Worm (Caenorhabditis elegans) whole organism, midembryonic: Measurements from ENCODE around the gene sknr-1.
"Not testable (repeated sequence)": the region's sequence is repeated elsewhere in the genome, so short reads cannot be mapped to it uniquely, and the experiment has no call there.

ENCODE experiments used
- T22C8.4 ChIP-seq: fragments of 200-800 bp; sonication (Bioruptor generic); IDR thresholded peaks from 2 replicates; pipeline ENCODE4 v1.3.6; 2022; ENCODE audit warnings: missing genetic modification characterization, missing compliant biosample characterization
- cog-1 ChIP-seq: sonication (generic microtip); optimal IDR thresholded peaks from 2 replicates; lab custom pipeline; 2016; ENCODE audit warnings: missing genetic modification characterization, missing compliant biosample characterization
- flt-1 ChIP-seq: fragments of 200-800 bp; sonication (Bioruptor generic); IDR thresholded peaks from 2 replicates; pipeline ENCODE4 v1.3.6; 2022; ENCODE audit warnings: missing genetic modification characterization, missing compliant biosample characterization
- klf-2 ChIP-seq: fragments of 200-800 bp; sonication (Bioruptor generic); conservative IDR thresholded peaks from 2 replicates; pipeline ENCODE4 v1.3.6; 2022; ENCODE audit warnings: missing genetic modification reagents, missing genetic modification characterization, missing compliant biosample characterization
- med-1 ChIP-seq: sonication (generic microtip); optimal IDR thresholded peaks from 2 replicates; lab custom pipeline; 2017; ENCODE audit warnings: missing genetic modification characterization, mild to moderate bottlenecking, missing compliant biosample characterization, antibody characterized with exemption, missing genetic modification reagents; ENCODE audit not compliant: insufficient read depth
- ref-1 ChIP-seq: fragments of 200-800 bp; sonication (Bioruptor generic); conservative IDR thresholded peaks from 2 replicates; pipeline ENCODE4 v1.3.6; 2022; ENCODE audit warnings: missing genetic modification reagents, missing genetic modification characterization, missing compliant biosample characterization
- tab-1 ChIP-seq: fragments of 200-800 bp; sonication (Bioruptor generic); IDR thresholded peaks from 2 replicates; pipeline ENCODE4 v1.3.6; 2022; ENCODE audit warnings: missing genetic modification characterization, missing compliant biosample characterization
- ztf-23 ChIP-seq: fragments of 200-800 bp; sonication (Bioruptor generic); IDR thresholded peaks from 2 replicates; pipeline ENCODE4 v1.3.6; 2022; ENCODE audit warnings: missing genetic modification reagents, missing genetic modification characterization, missing compliant biosample characterization
- ztf-29 ChIP-seq: fragments of 200-800 bp; sonication (Bioruptor generic); IDR thresholded peaks from 2 replicates; pipeline ENCODE4 v1.3.6; 2022; ENCODE audit warnings: missing genetic modification reagents, missing genetic modification characterization, missing compliant biosample characterization

sknr-1 gene

ce11 chrV:2634783-2635569 is 9.7 kb upstream of the sknr-1 start:
- TF ChIP-seq ztf-29 (peak; percentile 43; the same call in 1 of the 2 replicates), flt-1 (0 out of 2 replicates have a peak, but pooled peaks have one; percentile 10)

ce11 chrV:2623765-2624164 is 1.5 kb downstream of the sknr-1 start:
- no peak for TF ChIP-seq ztf-29
- no peak for TF ChIP-seq ref-1 (GFP tag; lab: Robert Waterston, UW)
- no peak for TF ChIP-seq flt-1
- no peak for TF ChIP-seq cog-1 (tag; lab: Kevin White, UChicago)
- TF ChIP-seq ztf-23 (GFP tag; lab: Robert Waterston, UW), result no peak
- no peak for TF ChIP-seq med-1 (GFP tag; lab: Kevin White, UChicago)
- no peak for TF ChIP-seq klf-2 (GFP tag; lab: Robert Waterston, UW)
- no peak for TF ChIP-seq tab-1
- TF ChIP-seq T22C8.4 (GFP tag; lab: Robert Waterston, UW), result no peak

- TF ChIP-seq ztf-29 (no peak), tab-1 (no peak), ref-1 (GFP tag; lab: Robert Waterston, UW) (no peak), T22C8.4 (GFP tag; lab: Robert Waterston, UW) (no peak), med-1 (GFP tag; lab: Kevin White, UChicago) (no peak), flt-1 (no peak), klf-2 (GFP tag; lab: Robert Waterston, UW) (no peak), cog-1 (tag; lab: Kevin White, UChicago) (no peak)
These were observed 3.4 kb downstream of the sknr-1 start, which contains the start of gene srh-271 for ce11 chrV:2621879-2622278. TSS of gene srh-271 (minus strand) at chrV:2621979.

ce11 chrV:2617499-2617898 is 7.8 kb downstream of the sknr-1 start:
- TF ChIP-seq med-1 (GFP tag; lab: Kevin White, UChicago) (no peak), ref-1 (GFP tag; lab: Robert Waterston, UW) (no peak)

- TF ChIP-seq ztf-23 (GFP tag; lab: Robert Waterston, UW) (no peak), ref-1 (GFP tag; lab: Robert Waterston, UW) (no peak), tab-1 (no peak), flt-1 (no peak), med-1 (GFP tag; lab: Kevin White, UChicago) (no peak), ztf-29 (no peak), cog-1 (tag; lab: Kevin White, UChicago) (no peak), klf-2 (GFP tag; lab: Robert Waterston, UW) (no peak), T22C8.4 (GFP tag; lab: Robert Waterston, UW) (no peak)
These were observed 10.1 kb downstream of the sknr-1 start, which contains the start of gene F53E10.1 for ce11 chrV:2614986-2615687. TSS of gene F53E10.1 (plus strand) at chrV:2615310.

ce11 chrV:2608352-2608751 is 16.9 kb downstream of the sknr-1 start, which contains the start of gene acr-17:
TSS of gene acr-17 (plus strand) at chrV:2608652.
- TF ChIP-seq klf-2 (GFP tag; lab: Robert Waterston, UW) (no peak), med-1 (GFP tag; lab: Kevin White, UChicago) (no peak), ztf-29 (no peak), tab-1 (no peak), cog-1 (tag; lab: Kevin White, UChicago) (no peak), ztf-23 (GFP tag; lab: Robert Waterston, UW) (no peak), flt-1 (no peak), T22C8.4 (GFP tag; lab: Robert Waterston, UW) (no peak), ref-1 (GFP tag; lab: Robert Waterston, UW) (no peak)

- peak; percentile 4 for TF ChIP-seq cog-1 (tag; lab: Kevin White, UChicago)
- no peak for TF ChIP-seq med-1 (GFP tag; lab: Kevin White, UChicago)
These were observed 22.2 kb downstream of the sknr-1 start, which contains the start of gene F53E10.6 for ce11 chrV:2603056-2603455. TSS of gene F53E10.6 (minus strand) at chrV:2603063.

ce11 chrV:2601817-2602216 is 23.4 kb downstream of the sknr-1 start:
- TF ChIP-seq T22C8.4 (GFP tag; lab: Robert Waterston, UW) (no peak), ztf-23 (GFP tag; lab: Robert Waterston, UW) (no peak), tab-1 (no peak), ref-1 (GFP tag; lab: Robert Waterston, UW) (no peak), klf-2 (GFP tag; lab: Robert Waterston, UW) (no peak), flt-1 (no peak), cog-1 (tag; lab: Kevin White, UChicago) (no peak), med-1 (GFP tag; lab: Kevin White, UChicago) (no peak), ztf-29 (no peak)

ce11 chrV:2600543-2600942 is 24.7 kb downstream of the sknr-1 start:
- TF ChIP-seq klf-2 (GFP tag; lab: Robert Waterston, UW) (0 out of 2 replicates have a peak, but pooled peaks have one; percentile 14), cog-1 (tag; lab: Kevin White, UChicago) (peak; percentile 11), med-1 (GFP tag; lab: Kevin White, UChicago) (no peak), ref-1 (GFP tag; lab: Robert Waterston, UW) (no peak)

ce11 chrV:2598830-2599229 is 26.4 kb downstream of the sknr-1 start, which contains the start of gene F53E10.5:
TSS of gene F53E10.5 (minus strand) at chrV:2598930.
- not testable (repeated sequence) for TF ChIP-seq cog-1 (tag; lab: Kevin White, UChicago); klf-2 (GFP tag; lab: Robert Waterston, UW); ztf-29
